Fruit fly (Drosophila melanogaster) whole organism, pupa: ENCODE measurements around the gene Pdp1.
A peak's percentile ranks its signal among the peaks of the same experiment; 100 is the strongest.

Source experiments
- CG12605 ChIP-seq: fragments of 200-800 bp; sonication (Bioruptor generic); IDR thresholded peaks from 2 replicates; pipeline ENCODE4 v1.3.6; 2022; ENCODE audit warnings: missing biosample characterization, missing genetic modification characterization
- CG13204 ChIP-seq: fragments of 200-800 bp; sonication (Bioruptor generic); optimal IDR thresholded peaks from 2 replicates; lab custom pipeline; 2018; ENCODE audit warnings: missing biosample characterization, mild to moderate bottlenecking, missing genetic modification characterization, moderate library complexity
- CG14655 ChIP-seq: fragments of 200-800 bp; sonication (Bioruptor generic); optimal IDR thresholded peaks from 3 replicates; lab custom pipeline; 2017; ENCODE audit warnings: mild to moderate bottlenecking, missing biosample characterization, missing genetic modification reagents, missing genetic modification characterization
- CG17806 ChIP-seq: fragments of 200-800 bp; sonication (Bioruptor generic); optimal IDR thresholded peaks from 2 replicates; lab custom pipeline; 2018; ENCODE audit warnings: missing biosample characterization, mild to moderate bottlenecking, missing genetic modification characterization, moderate library complexity
- CG4496 ChIP-seq: fragments of 200-800 bp; sonication (Bioruptor generic); IDR thresholded peaks from 3 replicates; pipeline ENCODE4 v1.3.6; 2022; ENCODE audit warnings: missing biosample characterization, missing genetic modification characterization
- Pif1A ChIP-seq: fragments of 200-800 bp; sonication (Bioruptor generic); optimal IDR thresholded peaks from 3 replicates; lab custom pipeline; 2016; ENCODE audit warnings: missing biosample characterization, missing genetic modification characterization
- fd96Ca ChIP-seq: fragments of 200-800 bp; sonication (Bioruptor generic); IDR thresholded peaks from 3 replicates; pipeline ENCODE4 v1.3.6; 2022; ENCODE audit warnings: missing biosample characterization, missing genetic modification characterization
- gl ChIP-seq: fragments of 200-800 bp; sonication (Bioruptor generic); optimal IDR thresholded peaks from 2 replicates; lab custom pipeline; 2018; ENCODE audit warnings: missing biosample characterization, mild to moderate bottlenecking, missing genetic modification characterization
- rn ChIP-seq: fragments of 200-800 bp; sonication (Bioruptor generic); IDR thresholded peaks from 2 replicates; pipeline ENCODE4 v1.3.6; 2022; ENCODE audit warnings: missing biosample characterization, missing genetic modification characterization

- TF ChIP-seq CG13204 (GFP tag; lab: Kevin White, UChicago): peak; percentile 88
- peak; percentile 90 for TF ChIP-seq rn (GFP tag; lab: Robert Waterston, UW)
- peak; percentile 93 for TF ChIP-seq CG4496 (GFP tag; lab: Robert Waterston, UW)
- TF ChIP-seq Pif1A (GFP tag; lab: Kevin White, UChicago): peak; percentile 88
- TF ChIP-seq gl (tag; lab: Kevin White, UChicago): peak; percentile 88
- peak; percentile 78 for TF ChIP-seq CG17806 (tag; lab: Kevin White, UChicago)
- TF ChIP-seq CG14655: peak; percentile 86
- peak; percentile 93 for TF ChIP-seq CG12605 (GFP tag; lab: Robert Waterston, UW)
- TF ChIP-seq fd96Ca (GFP tag; lab: Robert Waterston, UW): no peak; the same call in 1 of the 3 replicates
These were observed 57.7 kb downstream of the Pdp1 start, which contains the start of gene CG32369 for dm6 chr3L:7809289-7810099.
